Worm (Caenorhabditis elegans) whole organism, late embryonic: ENCODE measurements around the gene E04F6.4.
A peak's percentile ranks its signal among the peaks of the same experiment; 100 is the strongest.

ENCODE experiments used
- C08G9.2 ChIP-seq: sonication (generic microtip); optimal IDR thresholded peaks from 2 replicates; lab custom pipeline; 2016; ENCODE audit warnings: mild to moderate bottlenecking, missing genetic modification characterization, moderate library complexity, missing compliant biosample characterization
- C38D4.7 ChIP-seq: fragments of 200-800 bp; sonication (Bioruptor generic); optimal IDR thresholded peaks from 2 replicates; lab custom pipeline; 2018; ENCODE audit warnings: mild to moderate bottlenecking, missing genetic modification characterization, moderate library complexity, missing compliant biosample characterization
- K09A11.1 ChIP-seq: sonication (generic microtip); optimal IDR thresholded peaks from 2 replicates; lab custom pipeline; 2017; ENCODE audit warnings: antibody characterized with exemption, mild to moderate bottlenecking, missing genetic modification characterization, missing compliant biosample characterization; ENCODE audit not compliant: insufficient read depth
- T23F11.4 ChIP-seq: fragments of 200-800 bp; sonication (Bioruptor generic); optimal IDR thresholded peaks from 2 replicates; lab custom pipeline; 2018; ENCODE audit warnings: mild to moderate bottlenecking, missing genetic modification characterization, missing compliant biosample characterization
- ama-1 ChIP-seq: fragments of 150-350 bp; optimal IDR thresholded peaks from 2 replicates; lab custom pipeline; 2014
- ceh-14 ChIP-seq: sonication (generic microtip); optimal IDR thresholded peaks from 2 replicates; lab custom pipeline; 2016; ENCODE audit warnings: missing genotype, missing genetic modification characterization, missing compliant biosample characterization
- ceh-18 ChIP-seq: sonication (generic microtip); optimal IDR thresholded peaks from 2 replicates; lab custom pipeline; 2016; ENCODE audit warnings: missing genetic modification characterization, missing compliant biosample characterization
- ceh-19 ChIP-seq: fragments of 200-800 bp; sonication (Bioruptor generic); optimal IDR thresholded peaks from 2 replicates; lab custom pipeline; 2018; ENCODE audit warnings: mild to moderate bottlenecking, missing genetic modification characterization, missing compliant biosample characterization
- ceh-2 ChIP-seq: sonication (generic microtip); optimal IDR thresholded peaks from 2 replicates; lab custom pipeline; 2016; ENCODE audit warnings: missing genotype, missing genetic modification characterization, missing compliant biosample characterization
- ceh-31 ChIP-seq: sonication (generic microtip); optimal IDR thresholded peaks from 2 replicates; lab custom pipeline; 2016; ENCODE audit warnings: missing genetic modification characterization, missing compliant biosample characterization
- ceh-48 ChIP-seq: sonication (generic microtip); optimal IDR thresholded peaks from 2 replicates; lab custom pipeline; 2016; ENCODE audit warnings: missing genetic modification characterization, inconsistent platforms, missing compliant biosample characterization
- ceh-6 ChIP-seq: fragments of 200-800 bp; sonication (Bioruptor generic); optimal IDR thresholded peaks from 2 replicates; lab custom pipeline; 2018; ENCODE audit warnings: mild to moderate bottlenecking, missing genetic modification characterization, missing compliant biosample characterization
- che-1 ChIP-seq: sonication (generic microtip); optimal IDR thresholded peaks from 2 replicates; lab custom pipeline; 2016; ENCODE audit warnings: mild to moderate bottlenecking, missing genetic modification characterization, missing compliant biosample characterization
- dmd-4 ChIP-seq: sonication (generic microtip); optimal IDR thresholded peaks from 2 replicates; lab custom pipeline; 2016; ENCODE audit warnings: borderline replicate concordance, missing genetic modification characterization, missing compliant biosample characterization
- dve-1 ChIP-seq: sonication (generic microtip); optimal IDR thresholded peaks from 2 replicates; lab custom pipeline; 2017; ENCODE audit warnings: antibody characterized with exemption, mild to moderate bottlenecking, missing genetic modification characterization, missing compliant biosample characterization
- eyg-1 ChIP-seq: sonication (generic microtip); optimal IDR thresholded peaks from 2 replicates; lab custom pipeline; 2016; ENCODE audit warnings: missing genotype, missing genetic modification characterization, missing compliant biosample characterization
- fkh-6 ChIP-seq: sonication (generic microtip); optimal IDR thresholded peaks from 2 replicates; lab custom pipeline; 2016; ENCODE audit warnings: missing genetic modification characterization, missing compliant biosample characterization
- gmeb-2 ChIP-seq: sonication (generic microtip); optimal IDR thresholded peaks from 2 replicates; lab custom pipeline; 2016; ENCODE audit warnings: missing genetic modification characterization, inconsistent platforms, missing compliant biosample characterization
- hlh-30 ChIP-seq: sonication (generic microtip); optimal IDR thresholded peaks from 2 replicates; lab custom pipeline; 2017; ENCODE audit warnings: antibody characterized with exemption, missing genetic modification characterization, missing compliant biosample characterization; ENCODE audit not compliant: insufficient read depth
- hlh-8 ChIP-seq: sonication (generic microtip); optimal IDR thresholded peaks from 2 replicates; lab custom pipeline; 2016; ENCODE audit warnings: missing genotype, missing genetic modification characterization, missing compliant biosample characterization
- lin-11 ChIP-seq: fragments of 200-800 bp; sonication (Bioruptor generic); optimal IDR thresholded peaks from 2 replicates; lab custom pipeline; 2018; ENCODE audit warnings: mild to moderate bottlenecking, missing genetic modification characterization, missing compliant biosample characterization
- nfya-1 ChIP-seq: sonication (generic microtip); optimal IDR thresholded peaks from 2 replicates; lab custom pipeline; 2017; ENCODE audit warnings: missing genetic modification characterization, mild to moderate bottlenecking, missing compliant biosample characterization, antibody characterized with exemption, moderate library complexity
- nhr-232 ChIP-seq: sonication (generic microtip); optimal IDR thresholded peaks from 2 replicates; lab custom pipeline; 2016; ENCODE audit warnings: missing genetic modification characterization, missing compliant biosample characterization
- npax-4 ChIP-seq: sonication (generic microtip); optimal IDR thresholded peaks from 2 replicates; lab custom pipeline; 2016; ENCODE audit warnings: missing genetic modification characterization, missing compliant biosample characterization
- odd-2 ChIP-seq: sonication (generic microtip); optimal IDR thresholded peaks from 2 replicates; lab custom pipeline; 2017; ENCODE audit warnings: antibody characterized with exemption, mild to moderate bottlenecking, missing genetic modification characterization, missing compliant biosample characterization
- pat-9 ChIP-seq: fragments of 200-800 bp; sonication (Bioruptor generic); optimal IDR thresholded peaks from 2 replicates; lab custom pipeline; 2018; ENCODE audit warnings: mild to moderate bottlenecking, missing genetic modification characterization, moderate library complexity, missing compliant biosample characterization
- pax-1 ChIP-seq: fragments of 150-350 bp; optimal IDR thresholded peaks from 2 replicates; lab custom pipeline; 2014; ENCODE audit warnings: missing biosample characterization, missing genetic modification characterization
- pha-2 ChIP-seq: sonication (generic microtip); optimal IDR thresholded peaks from 2 replicates; lab custom pipeline; 2017; ENCODE audit warnings: mild to moderate bottlenecking, missing genetic modification characterization, missing compliant biosample characterization
- pha-4 ChIP-seq: fragments of 150-350 bp; optimal IDR thresholded peaks from 2 replicates; lab custom pipeline; 2018; ENCODE audit warnings: missing biosample characterization, missing genetic modification reagents, missing genetic modification characterization
- pros-1 ChIP-seq: fragments of 150-350 bp; optimal IDR thresholded peaks from 2 replicates; lab custom pipeline; 2014; ENCODE audit warnings: missing biosample characterization, missing genetic modification reagents, missing genetic modification characterization
- sdc-2 ChIP-seq: sonication (generic microtip); optimal IDR thresholded peaks from 2 replicates; lab custom pipeline; 2016; ENCODE audit warnings: missing genotype, missing genetic modification characterization, missing compliant biosample characterization
- sox-2 ChIP-seq: fragments of 200-800 bp; sonication (Bioruptor generic); IDR thresholded peaks from 2 replicates; pipeline ENCODE4 v1.3.6; 2022; ENCODE audit warnings: missing genetic modification reagents, missing genetic modification characterization, missing compliant biosample characterization
- sox-4 ChIP-seq: sonication (generic microtip); optimal IDR thresholded peaks from 2 replicates; lab custom pipeline; 2017; ENCODE audit warnings: mild to moderate bottlenecking, missing genetic modification characterization, inconsistent platforms, missing compliant biosample characterization
- syd-9 ChIP-seq: sonication (generic microtip); optimal IDR thresholded peaks from 2 replicates; lab custom pipeline; 2016; ENCODE audit warnings: mild to moderate bottlenecking, missing genetic modification characterization, moderate library complexity, missing compliant biosample characterization
- tbx-2 ChIP-seq: sonication (generic microtip); optimal IDR thresholded peaks from 2 replicates; lab custom pipeline; 2016; ENCODE audit warnings: missing genetic modification characterization, missing compliant biosample characterization
- tbx-7 ChIP-seq: sonication (generic microtip); optimal IDR thresholded peaks from 2 replicates; lab custom pipeline; 2016; ENCODE audit warnings: missing genotype, missing genetic modification characterization, missing compliant biosample characterization
- ttx-3 ChIP-seq: sonication (generic microtip); optimal IDR thresholded peaks from 2 replicates; lab custom pipeline; 2016; ENCODE audit warnings: missing genetic modification reagents, missing genetic modification characterization, missing compliant biosample characterization
- unc-3 ChIP-seq, 2 experiments: fragments of 200-800 bp in 1 of 2; sonication (Bioruptor generic) in 1 of 2; sonication (generic microtip) in 1 of 2; conservative IDR thresholded peaks in 1 of 2; optimal IDR thresholded peaks in 1 of 2; 2 replicates each; pipeline versions ENCODE4 v1.3.6 to Lab custom; 2016 to 2022; ENCODE audit warnings: missing compliant biosample characterization in 2 of 2, missing genetic modification characterization in 2 of 2, missing genetic modification reagents in 1 of 2
- unc-42 ChIP-seq: sonication (generic microtip); optimal IDR thresholded peaks from 2 replicates; lab custom pipeline; 2016; ENCODE audit warnings: missing genotype, missing genetic modification characterization, missing compliant biosample characterization
- unc-55 ChIP-seq: sonication (generic microtip); optimal IDR thresholded peaks from 2 replicates; lab custom pipeline; 2017; ENCODE audit warnings: missing biosample characterization, missing genetic modification reagents, missing genetic modification characterization
- unc-86 ChIP-seq: sonication (generic microtip); optimal IDR thresholded peaks from 2 replicates; lab custom pipeline; 2016; ENCODE audit warnings: missing genetic modification characterization, missing compliant biosample characterization
- zip-5 ChIP-seq: sonication (generic microtip); optimal IDR thresholded peaks from 2 replicates; lab custom pipeline; 2016; ENCODE audit warnings: missing genetic modification characterization, missing compliant biosample characterization

The E04F6.4 gene

ce11 chrII:7174843-7175242, 14.4 kb upstream of the E04F6.4 start, which contains the start of gene glc-4:
Gene glc-4 (minus strand): TSS chrII:7174943.
- TF ChIP-seq pax-1 (tag; lab: Kevin White, UChicago) = no peak
- TF ChIP-seq sdc-2 (tag; lab: Kevin White, UChicago) = no peak
- TF ChIP-seq ceh-2 = no peak
- no peak for TF ChIP-seq eyg-1 (tag; lab: Kevin White, UChicago)
- no peak for TF ChIP-seq K09A11.1 (tag; lab: Kevin White, UChicago)
- TF ChIP-seq unc-3 (GFP tag; conservative IDR thresholded peaks at IDR 0.05; lab: Robert Waterston, UW) = no peak
- no peak for TF ChIP-seq unc-3 (tag; optimal IDR thresholded peaks at IDR 0.05; lab: Kevin White, UChicago)
- TF ChIP-seq odd-2 (tag; lab: Kevin White, UChicago) = no peak
- TF ChIP-seq, all 69 proteins: peak for 0

- peak; percentile 80 for TF ChIP-seq unc-42 (tag; lab: Kevin White, UChicago)
- no peak for TF ChIP-seq ceh-18
Observed at ce11 chrII:7176108-7176507, 13.1 kb upstream of the E04F6.4 start.

- peak; percentile 40 for TF ChIP-seq ceh-18
- TF ChIP-seq unc-55 (GFP tag; lab: Kevin White, UChicago) = no peak
- TF ChIP-seq pha-4 (tag; lab: Kevin White, UChicago) = no peak
- no peak for TF ChIP-seq odd-2 (tag; lab: Kevin White, UChicago)
- peak; percentile 38 for TF ChIP-seq ceh-31
- peak; percentile 0 for TF ChIP-seq tbx-2 (tag; lab: Kevin White, UChicago)
- TF ChIP-seq unc-42 (tag; lab: Kevin White, UChicago) = peak; percentile 79
- TF ChIP-seq ceh-6 (GFP tag; lab: Kevin White, UChicago) = no peak
- peak; percentile 17 for TF ChIP-seq ceh-19 (GFP tag; lab: Kevin White, UChicago)
- peak; percentile 5 for TF ChIP-seq C08G9.2
- peak; percentile 27 for TF ChIP-seq nfya-1 (tag; lab: Kevin White, UChicago)
- TF ChIP-seq, all 69 proteins: peak for 7
Observed at ce11 chrII:7182630-7183029, 6.6 kb upstream of the E04F6.4 start.

- peak; percentile 95 for TF ChIP-seq T23F11.4 (GFP tag; lab: Kevin White, UChicago)
- peak; percentile 87 for TF ChIP-seq sox-2 (GFP tag; lab: Robert Waterston, UW)
- peak; percentile 74 for TF ChIP-seq npax-4
- peak; percentile 90 for TF ChIP-seq ceh-2
- peak; percentile 72 for TF ChIP-seq K09A11.1 (tag; lab: Kevin White, UChicago)
- TF ChIP-seq gmeb-2 (tag; lab: Kevin White, UChicago) = peak; percentile 94
- TF ChIP-seq C38D4.7 = peak; percentile 94
- peak; percentile 92 for TF ChIP-seq ceh-6 (GFP tag; lab: Kevin White, UChicago)
- peak; percentile 95 for TF ChIP-seq syd-9 (tag; lab: Kevin White, UChicago)
- peak; percentile 91 for TF ChIP-seq pha-2 (tag; lab: Kevin White, UChicago)
- TF ChIP-seq pros-1 = peak; percentile 83
- TF ChIP-seq lin-11 (tag; lab: Kevin White, UChicago) = peak; percentile 89
- no peak for TF ChIP-seq pax-1 (tag; lab: Kevin White, UChicago)
- peak; percentile 91 for TF ChIP-seq unc-3 (GFP tag; conservative IDR thresholded peaks at IDR 0.05; lab: Robert Waterston, UW)
- peak; percentile 93 for TF ChIP-seq unc-3 (tag; optimal IDR thresholded peaks at IDR 0.05; lab: Kevin White, UChicago)
- TF ChIP-seq ceh-48 = peak; percentile 85
- TF ChIP-seq nhr-232 (tag; lab: Kevin White, UChicago) = peak; percentile 92
- TF ChIP-seq ceh-14 (tag; lab: Kevin White, UChicago) = peak; percentile 89
- peak; percentile 89 for TF ChIP-seq ttx-3 (tag; lab: Kevin White, UChicago)
- TF ChIP-seq hlh-8 (tag; lab: Kevin White, UChicago) = peak; percentile 86
- TF ChIP-seq unc-55 (GFP tag; lab: Kevin White, UChicago) = no peak
- TF ChIP-seq dve-1 (tag; lab: Kevin White, UChicago) = peak; percentile 89
- TF ChIP-seq dmd-4 (tag; lab: Kevin White, UChicago) = peak; percentile 89
- TF ChIP-seq sox-4 (tag; lab: Kevin White, UChicago) = peak; percentile 94
- TF ChIP-seq che-1 (tag; lab: Kevin White, UChicago) = peak; percentile 92
- no peak for TF ChIP-seq ama-1
- peak; percentile 68 for TF ChIP-seq hlh-30 (tag; lab: Kevin White, UChicago)
- TF ChIP-seq fkh-6 (tag; lab: Kevin White, UChicago) = peak; percentile 91
- peak; percentile 81 for TF ChIP-seq zip-5
- peak; percentile 72 for TF ChIP-seq tbx-7 (tag; lab: Kevin White, UChicago)
- TF ChIP-seq unc-42 (tag; lab: Kevin White, UChicago) = peak; percentile 74
- peak; percentile 87 for TF ChIP-seq sdc-2 (tag; lab: Kevin White, UChicago)
- TF ChIP-seq pat-9 = peak; percentile 93
- peak; percentile 91 for TF ChIP-seq unc-86
Observed at ce11 chrII:7183493-7184272, 5.5 kb upstream of the E04F6.4 start, which contains the start of gene pdl-1. Gene pdl-1 (plus strand): TSS chrII:7183801.
